ENCODE assay signal across 7 worm cellular contexts in genomic region chrV:20756385-20756996, ce11.
TF ChIP-seq lines count a peak whose summit lies in the region.

No protein-coding gene starts in this region.

TF ChIP-seq in whole organism, L1 larva, 84 proteins besides CTCF, POLR2A, EP300 and RAD21:
- TF ChIP-seq lsy-2 (tag; optimal IDR thresholded peaks at IDR 0.05; lab: Kevin White, UChicago) = no peak
- TF ChIP-seq mdl-1 (tag; optimal IDR thresholded peaks at IDR 0.05; lab: Kevin White, UChicago) = peak in 1 of 2 experiments; percentile 22
- no peak for TF ChIP-seq unc-62 (GFP tag; optimal IDR thresholded peaks at IDR 0.05; lab: Kevin White, UChicago)
- peak; percentile 26 for TF ChIP-seq lin-14 (GFP tag; optimal IDR thresholded peaks at IDR 0.05; lab: Kevin White, UChicago)

TF ChIP-seq in whole organism, L2 larva, 48 proteins besides CTCF, POLR2A, EP300 and RAD21:
- TF ChIP-seq ceh-82 (tag; optimal IDR thresholded peaks at IDR 0.05; lab: Kevin White, UChicago) (no peak), snpc-4 (tag; optimal IDR thresholded peaks at IDR 0.05; lab: Kevin White, UChicago) (no peak), dmd-4 (tag; optimal IDR thresholded peaks at IDR 0.05; lab: Kevin White, UChicago) (no peak), F13H6.1 (tag; optimal IDR thresholded peaks at IDR 0.05; lab: Kevin White, UChicago) (peak; percentile 67)

TF ChIP-seq in whole organism, L3 larva, 47 proteins besides CTCF, POLR2A, EP300 and RAD21:
- TF ChIP-seq nfya-1 (tag; optimal IDR thresholded peaks at IDR 0.05; lab: Kevin White, UChicago; ENCODE audit: insufficient read depth) = peak; percentile 30
- peak; percentile 100 for TF ChIP-seq pha-4 (tag; optimal IDR thresholded peaks at IDR 0.05; lab: Kevin White, UChicago)
- no peak for TF ChIP-seq ceh-9 (tag; optimal IDR thresholded peaks at IDR 0.05; lab: Kevin White, UChicago)

TF ChIP-seq in whole organism, L4 larva, 104 proteins besides CTCF, POLR2A, EP300 and RAD21:
- TF ChIP-seq rbr-2 (tag; optimal IDR thresholded peaks at IDR 0.05; lab: Kevin White, UChicago) (no peak), ceh-62 (tag; optimal IDR thresholded peaks at IDR 0.05; lab: Kevin White, UChicago) (no peak), ces-1 (GFP tag; optimal IDR thresholded peaks at IDR 0.05; lab: Kevin White, UChicago) (no peak), nhr-10 (tag; optimal IDR thresholded peaks at IDR 0.05; lab: Kevin White, UChicago) (no peak), lin-13 (GFP tag; optimal IDR thresholded peaks at IDR 0.05; lab: Kevin White, UChicago) (no peak), aly-2 (tag; optimal IDR thresholded peaks at IDR 0.05; lab: Kevin White, UChicago) (no peak), F10B5.3 (tag; optimal IDR thresholded peaks at IDR 0.05; lab: Kevin White, UChicago) (no peak), T26A8.4 (GFP tag; IDR thresholded peaks at IDR 0.05; lab: Robert Waterston, UW) (no peak), zip-2 (tag; optimal IDR thresholded peaks at IDR 0.05; lab: Kevin White, UChicago) (no peak), F44E2.7 (GFP tag; IDR thresholded peaks at IDR 0.05; lab: Robert Waterston, UW) (0 out of 2 replicates have a peak, but pooled peaks have one; percentile 43), pha-4 (GFP tag; IDR thresholded peaks at IDR 0.05; lab: Robert Waterston, UW) (no peak), pha-4 (tag; optimal IDR thresholded peaks at IDR 0.05; lab: Kevin White, UChicago) (peak; percentile 89), set-16 (GFP tag; IDR thresholded peaks at IDR 0.05; lab: Robert Waterston, UW) (peak; percentile 38; the same call in 1 of the 2 replicates)
TF ChIP-seq in whole organism, L4 larva: peak in this region for 3.

TF ChIP-seq in whole organism, late embryonic, 69 proteins besides CTCF, POLR2A, EP300 and RAD21:
- TF ChIP-seq npax-4 (tag; optimal IDR thresholded peaks at IDR 0.05; lab: Kevin White, UChicago) (no peak), hlh-8 (tag; optimal IDR thresholded peaks at IDR 0.05; lab: Kevin White, UChicago) (no peak), nfya-1 (tag; optimal IDR thresholded peaks at IDR 0.05; lab: Kevin White, UChicago) (peak; percentile 41), lin-11 (tag; optimal IDR thresholded peaks at IDR 0.05; lab: Kevin White, UChicago) (no peak), pha-2 (tag; optimal IDR thresholded peaks at IDR 0.05; lab: Kevin White, UChicago) (peak; percentile 53), hlh-13 (GFP tag; optimal IDR thresholded peaks at IDR 0.05; lab: Kevin White, UChicago) (no peak), ceh-45 (GFP tag; IDR thresholded peaks at IDR 0.05; lab: Robert Waterston, UW) (peak; percentile 38; the same call in 1 of the 2 replicates)

TF ChIP-seq in whole organism, mixed stage, embryonic, 35 proteins besides CTCF, POLR2A, EP300 and RAD21:
- TF ChIP-seq ceh-83 (GFP tag; optimal IDR thresholded peaks at IDR 0.05; lab: Kevin White, UChicago) (peak; percentile 45), ceh-43 (GFP tag; optimal IDR thresholded peaks at IDR 0.05; lab: Kevin White, UChicago) (no peak), ceh-39 (tag; optimal IDR thresholded peaks at IDR 0.05; lab: Kevin White, UChicago) (no peak), ham-2 (GFP tag; optimal IDR thresholded peaks at IDR 0.05; lab: Kevin White, UChicago) (no peak), unc-39 (tag; optimal IDR thresholded peaks at IDR 0.05; lab: Kevin White, UChicago) (no peak), ces-1 (GFP tag; optimal IDR thresholded peaks at IDR 0.05; lab: Kevin White, UChicago) (no peak), blmp-1 (tag; optimal IDR thresholded peaks at IDR 0.05; lab: Kevin White, UChicago) (no peak), zip-8 (tag; optimal IDR thresholded peaks at IDR 0.05; lab: Kevin White, UChicago) (no peak), nhr-28 (tag; optimal IDR thresholded peaks at IDR 0.05; lab: Kevin White, UChicago) (no peak), pha-4 (tag; optimal IDR thresholded peaks at IDR 0.05; lab: Kevin White, UChicago) (peak; percentile 99), nhr-237 (tag; optimal IDR thresholded peaks at IDR 0.05; lab: Kevin White, UChicago) (no peak), nhr-12 (tag; optimal IDR thresholded peaks at IDR 0.05; lab: Kevin White, UChicago) (no peak), tbx-8 (GFP tag; optimal IDR thresholded peaks at IDR 0.05; lab: Kevin White, UChicago) (no peak), lsy-2 (tag; optimal IDR thresholded peaks at IDR 0.05; lab: Kevin White, UChicago) (peak; percentile 22), mls-2 (tag; optimal IDR thresholded peaks at IDR 0.05; lab: Kevin White, UChicago) (no peak), unc-62 (GFP tag; optimal IDR thresholded peaks at IDR 0.05; lab: Kevin White, UChicago) (no peak), sptf-1 (tag; optimal IDR thresholded peaks at IDR 0.05; lab: Kevin White, UChicago) (peak; percentile 62), M03D4.4 (tag; optimal IDR thresholded peaks at IDR 0.05; lab: Kevin White, UChicago) (no peak)

TF ChIP-seq in whole organism, young adult, 124 proteins besides CTCF, POLR2A, EP300 and RAD21:
- no peak for TF ChIP-seq akir-1 (GFP tag; optimal IDR thresholded peaks at IDR 0.05; lab: Kevin White, UChicago)
- no peak for TF ChIP-seq Y56A3A.18 (GFP tag; IDR thresholded peaks at IDR 0.05; lab: Robert Waterston, UW)
- peak; percentile 95 for TF ChIP-seq pha-4 (tag; optimal IDR thresholded peaks at IDR 0.05; lab: Kevin White, UChicago)
- peak; percentile 12 for TF ChIP-seq fkh-3 (tag; optimal IDR thresholded peaks at IDR 0.05; lab: Kevin White, UChicago)
- peak; percentile 66 for TF ChIP-seq zfh-2 (GFP tag; conservative IDR thresholded peaks at IDR 0.05; lab: Robert Waterston, UW)
- no peak for TF ChIP-seq snpc-4 (GFP tag; optimal IDR thresholded peaks at IDR 0.05; lab: Kevin White, UChicago)
- TF ChIP-seq snpc-4 (tag; optimal IDR thresholded peaks at IDR 0.05; lab: Kevin White, UChicago) = no peak
